Fruit fly (Drosophila melanogaster) whole organism, embryonic: ENCODE data around the gene CG13029.

Experiments
- Aef1 ChIP-seq: fragments of 200-800 bp; sonication (Bioruptor generic); IDR thresholded peaks from 3 replicates; pipeline ENCODE4 v1.3.6; 2022; ENCODE audit warnings: missing biosample characterization, missing genetic modification characterization
- B-H2 ChIP-seq: fragments of 200-800 bp; sonication (Bioruptor generic); optimal IDR thresholded peaks from 2 replicates; lab custom pipeline; 2018; ENCODE audit warnings: missing biosample characterization, mild to moderate bottlenecking, missing genetic modification characterization
- Blimp-1 ChIP-seq: fragments of 200-800 bp; sonication (Bioruptor generic); optimal IDR thresholded peaks from 3 replicates; lab custom pipeline; 2018; ENCODE audit warnings: missing biosample characterization, missing genetic modification characterization, mild to moderate bottlenecking, moderate library complexity, missing genetic modification reagents
- CG10274 ChIP-seq: fragments of 200-800 bp; sonication (Bioruptor generic); optimal IDR thresholded peaks from 3 replicates; lab custom pipeline; 2017; ENCODE audit warnings: missing biosample characterization, mild to moderate bottlenecking, missing genetic modification characterization
- CG1233 ChIP-seq: fragments of 200-800 bp; sonication (Bioruptor generic); optimal IDR thresholded peaks from 4 replicates; lab custom pipeline; 2018; ENCODE audit warnings: missing biosample characterization, mild to moderate bottlenecking, missing genetic modification characterization
- CG13424 ChIP-seq: fragments of 200-800 bp; sonication (Bioruptor generic); optimal IDR thresholded peaks from 2 replicates; lab custom pipeline; 2019; ENCODE audit warnings: missing biosample characterization, mild to moderate bottlenecking, missing genetic modification characterization, moderate library complexity
- CG14050 ChIP-seq: fragments of 200-800 bp; sonication (Bioruptor generic); IDR thresholded peaks from 3 replicates; pipeline ENCODE4 v1.3.6; 2022; ENCODE audit warnings: missing biosample characterization, missing genetic modification characterization
- CG15011 ChIP-seq: fragments of 200-800 bp; sonication (Bioruptor generic); optimal IDR thresholded peaks from 3 replicates; lab custom pipeline; 2018; ENCODE audit warnings: missing biosample characterization, mild to moderate bottlenecking, missing genetic modification characterization
- CG15479 ChIP-seq: fragments of 200-800 bp; sonication (Bioruptor generic); optimal IDR thresholded peaks from 3 replicates; lab custom pipeline; 2019; ENCODE audit warnings: missing biosample characterization, mild to moderate bottlenecking, missing genetic modification characterization, moderate library complexity
- CG15696 ChIP-seq: fragments of 200-800 bp; sonication (Bioruptor generic); optimal IDR thresholded peaks from 2 replicates; lab custom pipeline; 2019; ENCODE audit warnings: missing biosample characterization, mild to moderate bottlenecking, missing genetic modification characterization, moderate library complexity
- CG1603 ChIP-seq: fragments of 200-800 bp; sonication (Bioruptor generic); optimal IDR thresholded peaks from 2 replicates; lab custom pipeline; 2019; ENCODE audit warnings: missing biosample characterization, mild to moderate bottlenecking, missing genetic modification characterization, moderate library complexity
- CG17912 ChIP-seq: fragments of 200-800 bp; sonication (Bioruptor generic); optimal IDR thresholded peaks from 2 replicates; lab custom pipeline; 2018; ENCODE audit warnings: missing biosample characterization, mild to moderate bottlenecking, missing genetic modification characterization
- CG18476 ChIP-seq: fragments of 200-800 bp; sonication (Bioruptor generic); optimal IDR thresholded peaks from 2 replicates; lab custom pipeline; 2016; ENCODE audit warnings: missing biosample characterization, mild to moderate bottlenecking, missing genetic modification characterization
- CG18619 ChIP-seq: fragments of 200-800 bp; sonication (Bioruptor generic); optimal IDR thresholded peaks from 3 replicates; lab custom pipeline; 2017; ENCODE audit warnings: missing biosample characterization, mild to moderate bottlenecking, missing genetic modification characterization
- CG2129 ChIP-seq: fragments of 200-800 bp; sonication (Bioruptor generic); IDR thresholded peaks from 2 replicates; pipeline ENCODE4 v1.3.6; 2022; ENCODE audit warnings: missing biosample characterization, missing genetic modification characterization; ENCODE audit not compliant: partially characterized antibody
- CG2889 ChIP-seq: fragments of 200-800 bp; sonication (Bioruptor generic); IDR thresholded peaks from 3 replicates; pipeline ENCODE4 v1.3.6; 2022; ENCODE audit warnings: missing biosample characterization, missing genetic modification characterization
- CG30403 ChIP-seq: fragments of 200-800 bp; sonication (Bioruptor generic); optimal IDR thresholded peaks from 3 replicates; lab custom pipeline; 2016; ENCODE audit warnings: missing biosample characterization, missing genetic modification characterization
- CG31224 ChIP-seq: fragments of 200-800 bp; sonication (Bioruptor generic); IDR thresholded peaks from 2 replicates; pipeline ENCODE4 v1.3.6; 2022; ENCODE audit warnings: missing biosample characterization, missing genetic modification characterization
- CG3838 ChIP-seq: fragments of 200-800 bp; sonication (Bioruptor generic); optimal IDR thresholded peaks from 3 replicates; lab custom pipeline; 2016; ENCODE audit warnings: missing biosample characterization, missing genetic modification characterization
- CG5245 ChIP-seq: fragments of 200-800 bp; sonication (Bioruptor generic); optimal IDR thresholded peaks from 3 replicates; lab custom pipeline; 2016; ENCODE audit warnings: missing biosample characterization, missing genetic modification characterization
- CG6765 ChIP-seq: fragments of 200-800 bp; sonication (Bioruptor generic); optimal IDR thresholded peaks from 3 replicates; lab custom pipeline; 2017; ENCODE audit warnings: missing biosample characterization, mild to moderate bottlenecking, missing genetic modification characterization
- CG7987 ChIP-seq: fragments of 200-800 bp; sonication (Bioruptor generic); optimal IDR thresholded peaks from 2 replicates; lab custom pipeline; 2018; ENCODE audit warnings: missing biosample characterization, mild to moderate bottlenecking, missing genetic modification characterization, moderate library complexity
- CG8290 ChIP-seq, 3 experiments: fragments of 200-800 bp; sonication (Bioruptor generic); optimal IDR thresholded peaks; 2 replicates each; lab custom pipeline; 2016 to 2019; ENCODE audit warnings: missing biosample characterization in 3 of 3, missing genetic modification characterization in 3 of 3, mild to moderate bottlenecking in 2 of 3, moderate library complexity in 1 of 3
- CG8765 ChIP-seq: fragments of 200-800 bp; sonication (Bioruptor generic); IDR thresholded peaks from 2 replicates; pipeline ENCODE4 v1.3.6; 2022; ENCODE audit warnings: missing biosample characterization, missing genetic modification characterization
- CoRest ChIP-seq: fragments of 200-800 bp; sonication (Bioruptor generic); optimal IDR thresholded peaks from 3 replicates; lab custom pipeline; 2018; ENCODE audit warnings: missing biosample characterization, mild to moderate bottlenecking, missing genetic modification characterization, moderate library complexity
- CrebB ChIP-seq: fragments of 200-800 bp; sonication (Bioruptor generic); optimal IDR thresholded peaks from 3 replicates; lab custom pipeline; 2018; ENCODE audit warnings: missing biosample characterization, mild to moderate bottlenecking, missing genetic modification characterization
- Dfd ChIP-seq, 2 experiments: fragments of >200 bp; optimal IDR thresholded peaks; 2 replicates each; lab custom pipeline; 2017; ENCODE audit warnings: missing biosample characterization in 2 of 2, missing genetic modification characterization in 2 of 2
- Ets65A ChIP-seq: fragments of 200-800 bp; sonication (Bioruptor generic); peaks from one replicate; lab custom pipeline; 2016; ENCODE audit warnings: missing biosample characterization, missing genetic modification characterization
- Fer2 ChIP-seq: fragments of 200-800 bp; sonication (Bioruptor generic); optimal IDR thresholded peaks from 2 replicates; lab custom pipeline; 2018; ENCODE audit warnings: missing biosample characterization, mild to moderate bottlenecking, missing genetic modification characterization, moderate library complexity
- Hmx ChIP-seq: fragments of 200-800 bp; sonication (Bioruptor generic); optimal IDR thresholded peaks from 2 replicates; lab custom pipeline; 2016; ENCODE audit warnings: missing biosample characterization, missing genetic modification characterization
- Hr78 ChIP-seq, 2 experiments: fragments of 200-800 bp in 1 of 2; fragments of >200 bp in 1 of 2; sonication (Bioruptor generic) in 1 of 2; optimal IDR thresholded peaks; 2 replicates each; lab custom pipeline; 2017 to 2019; ENCODE audit warnings: missing biosample characterization in 2 of 2, missing genetic modification characterization in 2 of 2, mild to moderate bottlenecking in 1 of 2, moderate library complexity in 1 of 2
- Max ChIP-seq: fragments of 200-800 bp; sonication (Bioruptor generic); optimal IDR thresholded peaks from 2 replicates; lab custom pipeline; 2016; ENCODE audit warnings: missing biosample characterization, mild to moderate bottlenecking, missing genetic modification characterization
- Neu2 ChIP-seq: fragments of 200-800 bp; sonication (Bioruptor generic); optimal IDR thresholded peaks from 3 replicates; lab custom pipeline; 2016; ENCODE audit warnings: missing biosample characterization, missing genetic modification characterization, borderline replicate concordance
- Nf-YC ChIP-seq: fragments of 200-800 bp; optimal IDR thresholded peaks from 3 replicates; lab custom pipeline; 2019; ENCODE audit warnings: missing biosample characterization, mild to moderate bottlenecking, missing genetic modification characterization, moderate library complexity
- NfI ChIP-seq: fragments of 200-800 bp; sonication (Bioruptor generic); optimal IDR thresholded peaks from 3 replicates; lab custom pipeline; 2018; ENCODE audit warnings: missing biosample characterization, mild to moderate bottlenecking, missing genetic modification characterization, moderate library complexity
- Ptx1 ChIP-seq: fragments of 200-800 bp; sonication (Bioruptor generic); IDR thresholded peaks from 2 replicates; pipeline ENCODE4 v1.3.6; 2022; ENCODE audit warnings: missing biosample characterization, missing genetic modification characterization
- aop ChIP-seq: fragments of 200-800 bp; sonication (Bioruptor generic); IDR thresholded peaks from 2 replicates; pipeline ENCODE4 v1.3.6; 2022; ENCODE audit warnings: missing biosample characterization, missing genetic modification characterization
- croc ChIP-seq: fragments of 200-800 bp; sonication (Bioruptor generic); conservative IDR thresholded peaks from 3 replicates; pipeline ENCODE4 v1.3.6; 2022; ENCODE audit warnings: missing biosample characterization, missing genetic modification characterization
- cwo ChIP-seq: fragments of 200-800 bp; sonication (Bioruptor generic); optimal IDR thresholded peaks from 3 replicates; lab custom pipeline; 2017; ENCODE audit warnings: missing biosample characterization, missing genetic modification characterization, mild to moderate bottlenecking, moderate library complexity, missing genetic modification reagents
- dm ChIP-seq: fragments of 200-800 bp; sonication (Bioruptor generic); optimal IDR thresholded peaks from 3 replicates; lab custom pipeline; 2016; ENCODE audit warnings: missing biosample characterization, missing genetic modification characterization
- fd102C ChIP-seq: fragments of 200-800 bp; sonication (Bioruptor generic); optimal IDR thresholded peaks from 2 replicates; lab custom pipeline; 2018; ENCODE audit warnings: missing biosample characterization, mild to moderate bottlenecking, missing genetic modification characterization, moderate library complexity
- ftz-f1 ChIP-seq: fragments of 200-800 bp; sonication (Bioruptor generic); optimal IDR thresholded peaks from 2 replicates; lab custom pipeline; 2016; ENCODE audit warnings: missing biosample characterization, missing genetic modification characterization
- ham ChIP-seq: fragments of 200-800 bp; sonication (Bioruptor generic); IDR thresholded peaks from 2 replicates; pipeline ENCODE4 v1.3.6; 2022; ENCODE audit warnings: missing biosample characterization, missing genetic modification characterization
- nmo ChIP-seq: fragments of 200-800 bp; sonication (Bioruptor generic); optimal IDR thresholded peaks from 2 replicates; lab custom pipeline; 2018; ENCODE audit warnings: missing biosample characterization, mild to moderate bottlenecking, missing genetic modification characterization, moderate library complexity
- pnt ChIP-seq: fragments of 200-800 bp; sonication (Bioruptor generic); optimal IDR thresholded peaks from 3 replicates; lab custom pipeline; 2016; ENCODE audit warnings: missing biosample characterization, missing genetic modification characterization
- row ChIP-seq: fragments of 200-800 bp; sonication (Bioruptor generic); IDR thresholded peaks from 3 replicates; pipeline ENCODE4 v1.3.6; 2022; ENCODE audit warnings: missing biosample characterization, missing genetic modification characterization
- slbo ChIP-seq: fragments of 200-800 bp; sonication (Bioruptor generic); IDR thresholded peaks from 2 replicates; pipeline ENCODE4 v1.3.6; 2022; ENCODE audit warnings: missing biosample characterization, missing genetic modification characterization
- sqz ChIP-seq: fragments of 200-800 bp; sonication (Bioruptor generic); optimal IDR thresholded peaks from 3 replicates; lab custom pipeline; 2018; ENCODE audit warnings: missing biosample characterization, mild to moderate bottlenecking, missing genetic modification characterization
- wor ChIP-seq: fragments of 200-800 bp; sonication (Bioruptor generic); IDR thresholded peaks from 2 replicates; pipeline ENCODE4 v1.3.6; 2022; ENCODE audit warnings: missing biosample characterization, missing genetic modification characterization

Gene CG13029

DNA sequence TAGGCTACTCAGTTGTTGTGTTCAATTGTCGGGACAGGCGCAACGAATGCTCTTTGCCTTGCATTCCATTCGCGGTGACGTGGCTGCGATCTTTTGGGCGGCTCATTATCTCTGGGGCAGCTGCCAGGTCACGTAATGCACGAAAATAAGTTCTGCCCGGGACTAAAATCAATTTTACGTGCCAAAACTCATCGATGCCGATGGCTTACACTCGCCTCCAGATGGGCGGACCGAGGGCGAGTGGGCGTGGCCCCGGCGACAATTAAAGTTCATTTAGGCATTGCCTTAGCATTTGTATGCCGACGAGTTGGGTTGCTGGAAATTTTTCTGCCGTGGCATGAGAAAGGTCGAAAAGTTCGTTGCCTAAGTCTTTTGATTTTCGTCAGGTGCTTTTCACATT, 23.7 kb upstream of the CG13029 start (continued):
- TF ChIP-seq CoRest (tag; lab: Kevin White, UChicago), result no peak
- TF ChIP-seq CG5245, result no peak
- no peak for TF ChIP-seq NfI (GFP tag; lab: Kevin White, UChicago)
- TF ChIP-seq Hr78 (GFP tag; optimal IDR thresholded peaks at IDR 0.05; lab: Kevin White, UChicago), result peak in 1 of 2 experiments; percentile 62
- TF ChIP-seq pnt, result no peak
- TF ChIP-seq CG13424 (tag; lab: Kevin White, UChicago), result no peak
- no peak for TF ChIP-seq CG15696 (tag; lab: Kevin White, UChicago)

DNA sequence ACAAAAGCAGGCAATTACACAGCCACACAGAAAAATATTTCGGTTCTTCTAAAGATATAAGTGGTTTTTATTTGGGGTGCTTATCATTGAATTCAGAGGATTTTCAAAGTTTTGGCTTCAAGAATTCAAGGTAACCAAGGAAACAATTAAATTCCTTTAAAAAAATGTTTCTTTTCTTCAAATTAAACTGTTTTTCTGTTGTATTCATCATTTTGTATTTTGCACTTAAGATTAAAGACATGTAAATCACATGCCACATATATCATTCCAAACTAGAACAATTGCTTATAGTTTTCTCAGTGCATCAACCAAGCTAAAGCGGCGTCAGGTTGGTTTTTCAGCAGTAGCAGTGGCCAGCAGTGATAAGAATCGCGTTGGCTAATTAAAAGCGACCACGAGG, 19.9 kb upstream of the CG13029 start:
- TF ChIP-seq ftz-f1 (no peak), CG1603 (tag; lab: Kevin White, UChicago) (no peak), NfI (GFP tag; lab: Kevin White, UChicago) (peak; percentile 32), CG18476 (no peak), sqz (GFP tag; lab: Kevin White, UChicago) (no peak), row (GFP tag; lab: Robert Waterston, UW) (peak; percentile 61; the same call in 2 of the 3 replicates), Hmx (GFP tag; lab: Kevin White, UChicago) (no peak), Ets65A (GFP tag; lab: Kevin White, UChicago) (peak; percentile 88), croc (GFP tag; lab: Robert Waterston, UW) (no peak), slbo (GFP tag; lab: Robert Waterston, UW) (0 out of 2 replicates have a peak, but pooled peaks have one; percentile 27), CG30403 (GFP tag; lab: Kevin White, UChicago) (peak; percentile 44), Blimp-1 (peak; percentile 9), aop (GFP tag; lab: Robert Waterston, UW) (no peak), CG1233 (GFP tag; lab: Kevin White, UChicago) (no peak), CG14050 (GFP tag; lab: Robert Waterston, UW) (no peak), Nf-YC (tag; lab: Kevin White, UChicago) (peak; percentile 34), CG31224 (GFP tag; lab: Robert Waterston, UW) (no peak), cwo (GFP tag; lab: Kevin White, UChicago) (peak; percentile 37), Aef1 (no peak), CG6765 (GFP tag; lab: Kevin White, UChicago) (peak; percentile 15), CG18619 (GFP tag; lab: Kevin White, UChicago) (no peak), Max (GFP tag; lab: Kevin White, UChicago) (no peak), CG10274 (GFP tag; lab: Kevin White, UChicago) (no peak), B-H2 (no peak), CG7987 (no peak), CG17912 (no peak), nmo (GFP tag; lab: Kevin White, UChicago) (peak; percentile 20), CG2129 (GFP tag; lab: Robert Waterston, UW) (no peak), CG8290 (GFP tag; optimal IDR thresholded peaks at IDR 0.05; lab: Kevin White, UChicago) (no peak), CG8290 (tag; optimal IDR thresholded peaks at IDR 0.05; lab: Kevin White, UChicago) (no peak), CG3838 (GFP tag; lab: Kevin White, UChicago) (no peak), Dfd (GFP tag; optimal IDR thresholded peaks at IDR 0.05; lab: Kevin White, UChicago) (no peak), CG15011 (GFP tag; lab: Kevin White, UChicago) (no peak), CG8765 (GFP tag; lab: Robert Waterston, UW) (no peak), CG15479 (GFP tag; lab: Kevin White, UChicago) (no peak), dm (no peak), Ptx1 (GFP tag; lab: Robert Waterston, UW) (peak; percentile 55), CG2889 (GFP tag; lab: Robert Waterston, UW) (no peak), ham (GFP tag; lab: Robert Waterston, UW) (no peak), Neu2 (GFP tag; lab: Kevin White, UChicago) (no peak), CrebB (no peak), fd102C (GFP tag; lab: Kevin White, UChicago) (no peak), Fer2 (no peak), Hr78 (GFP tag; optimal IDR thresholded peaks at IDR 0.05; lab: Kevin White, UChicago) (no peak), wor (GFP tag; lab: Robert Waterston, UW) (no peak)
